Fruit fly (Drosophila melanogaster) whole organism, larva: ENCODE data around the gene disco-r.

Experiments used
- noc ChIP-seq: fragments of 200-800 bp; sonication (Bioruptor generic); optimal IDR thresholded peaks from 3 replicates; lab custom pipeline; 2019; ENCODE audit warnings: missing biosample characterization, mild to moderate bottlenecking, missing genetic modification characterization, moderate library complexity

Gene disco-r

dm6 chrX:16082932-16083331, 65.8 kb downstream of the disco-r start, which contains the start of gene CG8958:
Gene CG8958, plus strand, starts transcription at chrX:16083232.
- TF ChIP-seq noc (tag; lab: Kevin White, UChicago): no peak

DNA sequence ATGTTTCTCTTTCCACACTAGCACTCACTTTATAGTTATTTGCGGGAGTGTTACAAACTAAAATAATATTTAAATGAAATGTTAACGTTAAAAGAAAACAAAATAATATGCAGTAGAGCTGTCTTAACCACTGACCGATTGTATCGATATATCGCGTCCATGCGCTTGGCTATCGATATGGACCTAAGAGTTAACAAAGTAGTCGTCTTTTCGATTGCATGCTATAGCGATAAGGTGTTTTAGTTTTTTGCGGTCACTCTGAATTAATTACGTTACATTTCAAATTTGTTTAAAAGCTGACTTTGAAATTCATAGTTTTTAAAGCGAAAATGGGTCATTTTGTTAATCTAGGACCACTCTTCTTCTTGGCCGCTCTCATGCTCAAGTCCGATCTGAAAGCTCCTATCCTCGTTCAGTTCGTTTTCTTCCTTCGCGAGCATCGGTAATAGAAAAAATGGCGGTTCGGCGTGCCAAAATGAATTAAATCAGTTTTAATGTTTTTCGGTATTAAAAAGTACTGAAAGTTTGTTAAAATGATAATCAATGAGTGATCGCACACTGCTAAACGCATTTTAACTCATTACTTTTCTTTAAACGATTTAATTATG, 75.3 kb downstream of the disco-r start, which contains the start of gene Nipsnap:
Gene Nipsnap, minus strand, starts transcription at position 194 of the 608 bp plus-strand sequence.
- TF ChIP-seq noc (tag; lab: Kevin White, UChicago): no peak

DNA sequence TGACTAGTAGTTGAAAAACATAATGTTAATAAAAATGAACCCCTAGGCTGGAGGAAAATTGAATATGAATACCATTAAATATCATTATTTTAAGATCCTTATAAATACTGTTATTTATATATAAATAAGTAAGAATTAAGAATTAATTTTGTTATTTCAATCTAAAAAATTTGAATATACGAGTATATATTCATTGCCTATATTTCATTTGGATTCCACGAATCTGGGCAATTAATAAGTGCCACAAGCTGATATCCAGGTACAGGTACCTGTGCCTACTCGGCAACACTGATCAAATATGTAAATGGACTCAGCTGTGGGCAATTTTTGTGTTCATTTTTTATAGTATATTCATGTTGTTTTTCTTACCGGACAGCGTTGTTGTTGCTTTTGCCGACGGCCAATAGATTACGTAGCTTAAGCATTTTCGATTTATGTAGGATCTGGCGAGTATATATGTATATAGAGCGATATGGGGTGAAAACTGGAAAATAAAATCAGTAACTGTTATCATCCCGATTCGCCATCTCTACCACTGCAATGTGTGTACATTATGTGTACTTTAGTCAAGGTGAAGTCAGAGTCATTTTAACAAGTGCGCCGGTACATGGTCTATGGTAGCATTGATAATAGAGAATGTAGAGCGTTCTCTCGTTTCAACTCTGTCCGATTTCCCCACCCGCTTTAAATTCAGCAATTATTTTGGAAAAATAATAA, 76.0 kb downstream of the disco-r start:
- TF ChIP-seq noc (tag; lab: Kevin White, UChicago): no peak

dm6 chrX:16072193-16072592, 76.6 kb downstream of the disco-r start:
- no peak for TF ChIP-seq noc (tag; lab: Kevin White, UChicago)
